Fruit fly (Drosophila melanogaster) whole organism, prepupa: ENCODE results near the gene CG14431.

Experiments used
- Blimp-1 ChIP-seq: fragments of 200-800 bp; sonication (Bioruptor generic); optimal IDR thresholded peaks from 3 replicates; lab custom pipeline; 2017; ENCODE audit warnings: missing biosample characterization, missing genetic modification characterization, mild to moderate bottlenecking, moderate library complexity, missing genetic modification reagents
- CG11294 ChIP-seq: fragments of 200-800 bp; sonication (Bioruptor generic); IDR thresholded peaks from 2 replicates; pipeline ENCODE4 v1.3.6; 2022; ENCODE audit warnings: missing biosample characterization, missing genetic modification characterization
- CG11762 ChIP-seq: fragments of 200-800 bp; sonication (Bioruptor generic); optimal IDR thresholded peaks from 3 replicates; lab custom pipeline; 2016; ENCODE audit warnings: missing biosample characterization, missing genetic modification characterization; ENCODE audit not compliant: insufficient read depth
- CG11902 ChIP-seq: fragments of 200-800 bp; sonication (Bioruptor generic); optimal IDR thresholded peaks from 3 replicates; lab custom pipeline; 2016; ENCODE audit warnings: missing biosample characterization, missing genetic modification characterization
- CG1621 ChIP-seq: fragments of 200-800 bp; sonication (Bioruptor generic); optimal IDR thresholded peaks from 3 replicates; lab custom pipeline; 2018; ENCODE audit warnings: missing biosample characterization, mild to moderate bottlenecking, missing genetic modification characterization
- CG3032 ChIP-seq: fragments of 200-800 bp; optimal IDR thresholded peaks from 2 replicates; lab custom pipeline; 2019; ENCODE audit warnings: missing biosample characterization, mild to moderate bottlenecking, missing genetic modification characterization, moderate library complexity
- CG32006 ChIP-seq: fragments of 200-800 bp; sonication (Bioruptor generic); optimal IDR thresholded peaks from 3 replicates; lab custom pipeline; 2017; ENCODE audit warnings: missing biosample characterization, mild to moderate bottlenecking, missing genetic modification characterization
- CG3919 ChIP-seq: fragments of 200-800 bp; sonication (Bioruptor generic); optimal IDR thresholded peaks from 3 replicates; lab custom pipeline; 2016; ENCODE audit warnings: missing biosample characterization, missing genetic modification characterization
- CG4318 ChIP-seq: fragments of 200-800 bp; sonication (Bioruptor generic); optimal IDR thresholded peaks from 3 replicates; lab custom pipeline; 2017; ENCODE audit warnings: missing biosample characterization, mild to moderate bottlenecking, missing genetic modification characterization
- CG6163 ChIP-seq: fragments of 200-800 bp; sonication (Bioruptor generic); IDR thresholded peaks from 3 replicates; pipeline ENCODE4 v1.3.6; 2022; ENCODE audit warnings: missing biosample characterization, missing genetic modification characterization
- CG6276 ChIP-seq: fragments of 200-800 bp; sonication (Bioruptor generic); optimal IDR thresholded peaks from 2 replicates; lab custom pipeline; 2017; ENCODE audit warnings: missing biosample characterization, mild to moderate bottlenecking, missing genetic modification characterization
- CG6792 ChIP-seq: fragments of 200-800 bp; sonication (Bioruptor generic); optimal IDR thresholded peaks from 3 replicates; lab custom pipeline; 2016; ENCODE audit warnings: missing biosample characterization, missing genetic modification characterization
- CG6808 ChIP-seq: fragments of 200-800 bp; sonication (Bioruptor generic); optimal IDR thresholded peaks from 3 replicates; lab custom pipeline; 2017; ENCODE audit warnings: missing biosample characterization, missing genetic modification characterization, mild to moderate bottlenecking, moderate library complexity, missing genetic modification reagents
- CG7368 ChIP-seq: fragments of 200-800 bp; sonication (Bioruptor generic); optimal IDR thresholded peaks from 3 replicates; lab custom pipeline; 2016; ENCODE audit warnings: missing biosample characterization, missing genetic modification characterization
- CG8119 ChIP-seq: fragments of 200-800 bp; sonication (Bioruptor generic); IDR thresholded peaks from 3 replicates; pipeline ENCODE4 v1.3.6; 2022; ENCODE audit warnings: missing biosample characterization, missing genetic modification characterization
- CG8319 ChIP-seq: fragments of 200-800 bp; sonication (Bioruptor generic); optimal IDR thresholded peaks from 3 replicates; lab custom pipeline; 2016; ENCODE audit warnings: missing biosample characterization, missing genetic modification characterization
- CG9139 ChIP-seq: fragments of 200-800 bp; sonication (Bioruptor generic); optimal IDR thresholded peaks from 3 replicates; lab custom pipeline; 2017; ENCODE audit warnings: missing biosample characterization, mild to moderate bottlenecking, missing genetic modification characterization
- Eip78C ChIP-seq: fragments of 200-800 bp; sonication (Bioruptor generic); peaks from one replicate; lab custom pipeline; 2016; ENCODE audit warnings: missing biosample characterization, missing genetic modification characterization
- Eip93F ChIP-seq: fragments of 200-800 bp; sonication (Bioruptor generic); optimal IDR thresholded peaks from 2 replicates; lab custom pipeline; 2016; ENCODE audit warnings: missing biosample characterization, mild to moderate bottlenecking, missing genetic modification characterization
- Ets21C ChIP-seq: fragments of 200-800 bp; sonication (Bioruptor generic); optimal IDR thresholded peaks from 3 replicates; lab custom pipeline; 2016; ENCODE audit warnings: missing biosample characterization, missing genetic modification characterization
- Gug ChIP-seq: fragments of 200-800 bp; sonication (Bioruptor generic); IDR thresholded peaks from 2 replicates; pipeline ENCODE4 v1.3.6; 2022; ENCODE audit warnings: missing biosample characterization, missing genetic modification characterization
- Hr38 ChIP-seq: sonication (Bioruptor generic); optimal IDR thresholded peaks from 2 replicates; lab custom pipeline; 2016; ENCODE audit warnings: missing biosample characterization, missing genetic modification characterization
- Hr39 ChIP-seq: fragments of 200-800 bp; sonication (Bioruptor generic); optimal IDR thresholded peaks from 2 replicates; lab custom pipeline; 2016; ENCODE audit warnings: missing biosample characterization, missing genetic modification characterization
- Hr4 ChIP-seq: fragments of 200-800 bp; sonication (Bioruptor generic); optimal IDR thresholded peaks from 3 replicates; lab custom pipeline; 2016; ENCODE audit warnings: missing biosample characterization, missing genetic modification characterization
- Lpt ChIP-seq: fragments of 200-800 bp; sonication (Bioruptor generic); optimal IDR thresholded peaks from 3 replicates; lab custom pipeline; 2016; ENCODE audit warnings: missing biosample characterization, missing genetic modification characterization
- Met ChIP-seq: fragments of 200-800 bp; sonication (Bioruptor generic); optimal IDR thresholded peaks from 3 replicates; lab custom pipeline; 2016; ENCODE audit warnings: missing biosample characterization, missing genetic modification characterization
- OdsH ChIP-seq: fragments of 200-800 bp; sonication (Bioruptor generic); optimal IDR thresholded peaks from 3 replicates; lab custom pipeline; 2016; ENCODE audit warnings: missing biosample characterization, missing genetic modification characterization
- Sox102F ChIP-seq: fragments of 200-800 bp; sonication (Bioruptor generic); optimal IDR thresholded peaks from 2 replicates; lab custom pipeline; 2016; ENCODE audit warnings: missing biosample characterization, mild to moderate bottlenecking, missing genetic modification characterization
- Sox14 ChIP-seq: fragments of 200-800 bp; sonication (Bioruptor generic); optimal IDR thresholded peaks from 3 replicates; lab custom pipeline; 2016; ENCODE audit warnings: missing biosample characterization, missing genetic modification characterization
- Sox15 ChIP-seq: fragments of 200-800 bp; sonication (Bioruptor generic); optimal IDR thresholded peaks from 3 replicates; lab custom pipeline; 2016; ENCODE audit warnings: missing biosample characterization, missing genetic modification characterization
- acj6 ChIP-seq: fragments of 200-800 bp; sonication (Bioruptor generic); optimal IDR thresholded peaks from 3 replicates; lab custom pipeline; 2016; ENCODE audit warnings: missing biosample characterization, missing genetic modification characterization
- dsx ChIP-seq: fragments of 200-800 bp; optimal IDR thresholded peaks from 3 replicates; lab custom pipeline; 2019; ENCODE audit warnings: missing biosample characterization, mild to moderate bottlenecking, missing genetic modification characterization, moderate library complexity; ENCODE audit not compliant: poor library complexity, severe bottlenecking
- eg ChIP-seq: fragments of 200-800 bp; sonication (Bioruptor generic); IDR thresholded peaks from 3 replicates; pipeline ENCODE4 v1.3.6; 2022; ENCODE audit warnings: missing biosample characterization, missing genetic modification characterization
- esn ChIP-seq: fragments of 200-800 bp; sonication (Bioruptor generic); optimal IDR thresholded peaks from 2 replicates; lab custom pipeline; 2016; ENCODE audit warnings: missing biosample characterization, mild to moderate bottlenecking, missing genetic modification characterization, moderate library complexity
- fkh ChIP-seq: fragments of 200-800 bp; sonication (Bioruptor generic); optimal IDR thresholded peaks from 3 replicates; lab custom pipeline; 2017; ENCODE audit warnings: missing biosample characterization, mild to moderate bottlenecking, missing genetic modification characterization, moderate library complexity
- lz ChIP-seq: fragments of 200-800 bp; sonication (Bioruptor generic); optimal IDR thresholded peaks from 3 replicates; lab custom pipeline; 2016; ENCODE audit warnings: missing biosample characterization, missing genetic modification characterization
- pdm3 ChIP-seq: fragments of 200-800 bp; sonication (Bioruptor generic); optimal IDR thresholded peaks from 3 replicates; lab custom pipeline; 2016; ENCODE audit warnings: missing biosample characterization, missing genetic modification characterization
- salr ChIP-seq, 2 experiments: fragments of 200-800 bp; sonication (Bioruptor generic); optimal IDR thresholded peaks; 3 replicates each; lab custom pipeline; 2016 to 2018; ENCODE audit warnings: missing biosample characterization in 2 of 2, missing genetic modification characterization in 2 of 2, mild to moderate bottlenecking in 1 of 2
- spab ChIP-seq: fragments of 200-800 bp; sonication (Bioruptor generic); optimal IDR thresholded peaks from 2 replicates; lab custom pipeline; 2017; ENCODE audit warnings: missing biosample characterization, mild to moderate bottlenecking, missing genetic modification characterization, missing genetic modification reagents
- ss ChIP-seq, 2 experiments: fragments of 200-800 bp; sonication (Bioruptor generic); optimal IDR thresholded peaks; 2 replicates in 1 of 2; 3 replicates in 1 of 2; lab custom pipeline; 2017 to 2018; ENCODE audit warnings: mild to moderate bottlenecking in 2 of 2, missing biosample characterization in 2 of 2, missing genetic modification characterization in 2 of 2, moderate library complexity in 1 of 2
- svp ChIP-seq: fragments of 200-800 bp; sonication (Bioruptor generic); peaks from one replicate; lab custom pipeline; 2016; ENCODE audit warnings: missing biosample characterization, missing genetic modification characterization
- topi ChIP-seq: fragments of 200-800 bp; sonication (Bioruptor generic); optimal IDR thresholded peaks from 3 replicates; lab custom pipeline; 2016; ENCODE audit warnings: missing biosample characterization, missing genetic modification characterization
- vri ChIP-seq: fragments of 200-800 bp; sonication (Bioruptor generic); optimal IDR thresholded peaks from 3 replicates; lab custom pipeline; 2016; ENCODE audit warnings: missing biosample characterization, mild to moderate bottlenecking, missing genetic modification characterization

The CG14431 gene

dm6 chrX:6863289-6863938 lies 44.7 kb upstream of the CG14431 start, which contains the start of gene CG43736 (continued):
- TF ChIP-seq Ets21C (GFP tag; lab: Kevin White, UChicago), result peak; percentile 91
- peak; percentile 96 for TF ChIP-seq Met
- TF ChIP-seq Blimp-1, result peak; percentile 80
- peak; percentile 96 for TF ChIP-seq esn
- peak; percentile 93 for TF ChIP-seq CG3919 (GFP tag; lab: Kevin White, UChicago)
- peak; percentile 79 to 93 for TF ChIP-seq ss (GFP tag; optimal IDR thresholded peaks at IDR 0.05; lab: Kevin White, UChicago)
- TF ChIP-seq lz, result peak; percentile 94
- peak; percentile 94 for TF ChIP-seq acj6
- TF ChIP-seq Lpt, result peak; percentile 96
- peak; percentile 96 for TF ChIP-seq CG4318 (GFP tag; lab: Kevin White, UChicago)
- peak; percentile 92 for TF ChIP-seq Hr39 (GFP tag; lab: Kevin White, UChicago)
- TF ChIP-seq CG6792 (GFP tag; lab: Kevin White, UChicago), result peak; percentile 90
- TF ChIP-seq CG8119 (GFP tag; lab: Robert Waterston, UW), result peak; percentile 95
- peak; percentile 99 for TF ChIP-seq Eip78C
- no peak for TF ChIP-seq Hr38 (GFP tag; lab: Kevin White, UChicago)
- peak; percentile 52 for TF ChIP-seq Eip93F
- TF ChIP-seq CG3032, result peak; percentile 96
- TF ChIP-seq vri (GFP tag; lab: Kevin White, UChicago), result peak; percentile 78
- TF ChIP-seq dsx, result peak; percentile 93
- TF ChIP-seq CG6276 (GFP tag; lab: Kevin White, UChicago), result peak; percentile 97
- peak; percentile 86 for TF ChIP-seq CG7368 (GFP tag; lab: Kevin White, UChicago)
- TF ChIP-seq pdm3 (GFP tag; lab: Kevin White, UChicago), result peak; percentile 95
- peak; percentile 92 for TF ChIP-seq spab (GFP tag; lab: Kevin White, UChicago)
- TF ChIP-seq CG1621 (tag; lab: Kevin White, UChicago), result peak; percentile 88
- peak; percentile 98 for TF ChIP-seq CG32006 (GFP tag; lab: Kevin White, UChicago)
- peak; percentile 79 for TF ChIP-seq CG11902 (GFP tag; lab: Kevin White, UChicago)
- peak; percentile 86 to 98 for TF ChIP-seq salr (GFP tag; optimal IDR thresholded peaks at IDR 0.05; lab: Kevin White, UChicago)
- peak; percentile 99 for TF ChIP-seq svp
- TF ChIP-seq Gug (GFP tag; lab: Robert Waterston, UW), result peak; percentile 93
- peak; percentile 95 for TF ChIP-seq OdsH (GFP tag; lab: Kevin White, UChicago)
- TF ChIP-seq Sox15, result peak; percentile 86
- TF ChIP-seq topi, result peak; percentile 96
- peak; percentile 91 for TF ChIP-seq Sox102F (GFP tag; lab: Kevin White, UChicago)
- TF ChIP-seq fkh (GFP tag; lab: Kevin White, UChicago), result peak; percentile 73
- TF ChIP-seq CG11294 (GFP tag; lab: Robert Waterston, UW), result peak; percentile 84
- TF ChIP-seq CG11762, result peak; percentile 90
- peak; percentile 74 for TF ChIP-seq CG8319 (GFP tag; lab: Kevin White, UChicago)
- TF ChIP-seq Sox14, result peak; percentile 96
- TF ChIP-seq, all 60 proteins: peak for 59

dm6 chrX:6865039-6865438 lies 43.0 kb upstream of the CG14431 start:
- TF ChIP-seq CG9139 (GFP tag; lab: Kevin White, UChicago) (no peak), CG32006 (GFP tag; lab: Kevin White, UChicago) (peak; percentile 43)

- TF ChIP-seq fkh (GFP tag; lab: Kevin White, UChicago) (peak; percentile 87), ss (GFP tag; optimal IDR thresholded peaks at IDR 0.05; lab: Kevin White, UChicago) (peak; percentile 62 to 71), CG6276 (GFP tag; lab: Kevin White, UChicago) (peak; percentile 0), CG6808 (GFP tag; lab: Kevin White, UChicago) (peak; percentile 16), Blimp-1 (no peak), eg (GFP tag; lab: Robert Waterston, UW) (peak; percentile 54; the same call in 2 of the 3 replicates), svp (peak; percentile 24), salr (GFP tag; optimal IDR thresholded peaks at IDR 0.05; lab: Kevin White, UChicago) (no peak), CG1621 (tag; lab: Kevin White, UChicago) (peak; percentile 48), CG8119 (GFP tag; lab: Robert Waterston, UW) (no peak), Eip93F (no peak), CG6163 (GFP tag; lab: Robert Waterston, UW) (peak; percentile 65; the same call in 1 of the 3 replicates), dsx (peak; percentile 9), Eip78C (peak; percentile 19), Hr4 (GFP tag; lab: Kevin White, UChicago) (no peak), Hr39 (GFP tag; lab: Kevin White, UChicago) (no peak)
These were observed 42.0 kb upstream of the CG14431 start for dm6 chrX:6866040-6866439.
